Fruit fly (Drosophila melanogaster) whole organism, prepupa: ENCODE measurements around the gene C1GalTA.

Source experiments
- CG10669 ChIP-seq: fragments of 200-800 bp; sonication (Bioruptor generic); optimal IDR thresholded peaks from 3 replicates; lab custom pipeline; 2018; ENCODE audit warnings: missing biosample characterization, mild to moderate bottlenecking, missing genetic modification characterization, moderate library complexity
- CG11902 ChIP-seq: fragments of 200-800 bp; sonication (Bioruptor generic); optimal IDR thresholded peaks from 3 replicates; lab custom pipeline; 2016; ENCODE audit warnings: missing biosample characterization, missing genetic modification characterization
- CG1621 ChIP-seq: fragments of 200-800 bp; sonication (Bioruptor generic); optimal IDR thresholded peaks from 3 replicates; lab custom pipeline; 2018; ENCODE audit warnings: missing biosample characterization, mild to moderate bottlenecking, missing genetic modification characterization
- CG31627 ChIP-seq: fragments of 200-800 bp; sonication (Bioruptor generic); optimal IDR thresholded peaks from 3 replicates; lab custom pipeline; 2016; ENCODE audit warnings: missing biosample characterization, missing genetic modification characterization
- CG34406 ChIP-seq: fragments of 200-800 bp; sonication (Bioruptor generic); optimal IDR thresholded peaks from 3 replicates; lab custom pipeline; 2016; ENCODE audit warnings: missing biosample characterization, missing genetic modification characterization
- CG6163 ChIP-seq: fragments of 200-800 bp; sonication (Bioruptor generic); IDR thresholded peaks from 3 replicates; pipeline ENCODE4 v1.3.6; 2022; ENCODE audit warnings: missing biosample characterization, missing genetic modification characterization
- CG6792 ChIP-seq: fragments of 200-800 bp; sonication (Bioruptor generic); optimal IDR thresholded peaks from 3 replicates; lab custom pipeline; 2016; ENCODE audit warnings: missing biosample characterization, missing genetic modification characterization
- CG6854 ChIP-seq: fragments of 200-800 bp; sonication (Bioruptor generic); optimal IDR thresholded peaks from 2 replicates; lab custom pipeline; 2017; ENCODE audit warnings: missing biosample characterization, mild to moderate bottlenecking, missing genetic modification characterization
- CG7368 ChIP-seq: fragments of 200-800 bp; sonication (Bioruptor generic); optimal IDR thresholded peaks from 3 replicates; lab custom pipeline; 2016; ENCODE audit warnings: missing biosample characterization, missing genetic modification characterization
- CG8119 ChIP-seq: fragments of 200-800 bp; sonication (Bioruptor generic); IDR thresholded peaks from 3 replicates; pipeline ENCODE4 v1.3.6; 2022; ENCODE audit warnings: missing biosample characterization, missing genetic modification characterization
- CG8319 ChIP-seq: fragments of 200-800 bp; sonication (Bioruptor generic); optimal IDR thresholded peaks from 3 replicates; lab custom pipeline; 2016; ENCODE audit warnings: missing biosample characterization, missing genetic modification characterization
- CG8632 ChIP-seq: fragments of 200-800 bp; sonication (Bioruptor generic); optimal IDR thresholded peaks from 3 replicates; lab custom pipeline; 2016; ENCODE audit warnings: missing biosample characterization, missing genetic modification characterization
- CG9139 ChIP-seq: fragments of 200-800 bp; sonication (Bioruptor generic); optimal IDR thresholded peaks from 3 replicates; lab custom pipeline; 2017; ENCODE audit warnings: missing biosample characterization, mild to moderate bottlenecking, missing genetic modification characterization
- Eip75B ChIP-seq: fragments of 200-800 bp; sonication (Bioruptor generic); optimal IDR thresholded peaks from 3 replicates; lab custom pipeline; 2016; ENCODE audit warnings: missing biosample characterization, missing genetic modification characterization
- Eip78C ChIP-seq: fragments of 200-800 bp; sonication (Bioruptor generic); peaks from one replicate; lab custom pipeline; 2016; ENCODE audit warnings: missing biosample characterization, missing genetic modification characterization
- Eip93F ChIP-seq: fragments of 200-800 bp; sonication (Bioruptor generic); optimal IDR thresholded peaks from 2 replicates; lab custom pipeline; 2016; ENCODE audit warnings: missing biosample characterization, mild to moderate bottlenecking, missing genetic modification characterization
- Ets96B ChIP-seq: fragments of 200-800 bp; optimal IDR thresholded peaks from 2 replicates; lab custom pipeline; 2019; ENCODE audit warnings: missing biosample characterization, mild to moderate bottlenecking, missing genetic modification characterization, moderate library complexity
- Hr4 ChIP-seq: fragments of 200-800 bp; sonication (Bioruptor generic); optimal IDR thresholded peaks from 3 replicates; lab custom pipeline; 2016; ENCODE audit warnings: missing biosample characterization, missing genetic modification characterization
- Met ChIP-seq: fragments of 200-800 bp; sonication (Bioruptor generic); optimal IDR thresholded peaks from 3 replicates; lab custom pipeline; 2016; ENCODE audit warnings: missing biosample characterization, missing genetic modification characterization
- OdsH ChIP-seq: fragments of 200-800 bp; sonication (Bioruptor generic); optimal IDR thresholded peaks from 3 replicates; lab custom pipeline; 2016; ENCODE audit warnings: missing biosample characterization, missing genetic modification characterization
- Sox14 ChIP-seq: fragments of 200-800 bp; sonication (Bioruptor generic); optimal IDR thresholded peaks from 3 replicates; lab custom pipeline; 2016; ENCODE audit warnings: missing biosample characterization, missing genetic modification characterization
- achi ChIP-seq: fragments of 200-800 bp; sonication (Bioruptor generic); optimal IDR thresholded peaks from 3 replicates; lab custom pipeline; 2016; ENCODE audit warnings: missing biosample characterization, missing genetic modification characterization
- acj6 ChIP-seq: fragments of 200-800 bp; sonication (Bioruptor generic); optimal IDR thresholded peaks from 3 replicates; lab custom pipeline; 2016; ENCODE audit warnings: missing biosample characterization, missing genetic modification characterization
- cyc ChIP-seq: fragments of 200-800 bp; sonication (Bioruptor generic); optimal IDR thresholded peaks from 3 replicates; lab custom pipeline; 2016; ENCODE audit warnings: missing biosample characterization, missing genetic modification characterization
- dac ChIP-seq: fragments of 200-800 bp; sonication (Bioruptor generic); optimal IDR thresholded peaks from 2 replicates; lab custom pipeline; 2017; ENCODE audit warnings: missing biosample characterization, mild to moderate bottlenecking, missing genetic modification characterization
- eg ChIP-seq: fragments of 200-800 bp; sonication (Bioruptor generic); IDR thresholded peaks from 3 replicates; pipeline ENCODE4 v1.3.6; 2022; ENCODE audit warnings: missing biosample characterization, missing genetic modification characterization
- esn ChIP-seq: fragments of 200-800 bp; sonication (Bioruptor generic); optimal IDR thresholded peaks from 2 replicates; lab custom pipeline; 2016; ENCODE audit warnings: missing biosample characterization, mild to moderate bottlenecking, missing genetic modification characterization, moderate library complexity
- fd85E ChIP-seq: fragments of 200-800 bp; sonication (Bioruptor generic); optimal IDR thresholded peaks from 3 replicates; lab custom pipeline; 2016; ENCODE audit warnings: missing biosample characterization, missing genetic modification characterization
- fkh ChIP-seq: fragments of 200-800 bp; sonication (Bioruptor generic); optimal IDR thresholded peaks from 3 replicates; lab custom pipeline; 2017; ENCODE audit warnings: missing biosample characterization, mild to moderate bottlenecking, missing genetic modification characterization, moderate library complexity
- lz ChIP-seq: fragments of 200-800 bp; sonication (Bioruptor generic); optimal IDR thresholded peaks from 3 replicates; lab custom pipeline; 2016; ENCODE audit warnings: missing biosample characterization, missing genetic modification characterization
- net ChIP-seq: fragments of 200-800 bp; sonication (Bioruptor generic); optimal IDR thresholded peaks from 3 replicates; lab custom pipeline; 2016; ENCODE audit warnings: missing biosample characterization, missing genetic modification characterization
- salr ChIP-seq, 2 experiments: fragments of 200-800 bp; sonication (Bioruptor generic); optimal IDR thresholded peaks; 3 replicates each; lab custom pipeline; 2016 to 2018; ENCODE audit warnings: missing biosample characterization in 2 of 2, missing genetic modification characterization in 2 of 2, mild to moderate bottlenecking in 1 of 2
- spab ChIP-seq: fragments of 200-800 bp; sonication (Bioruptor generic); optimal IDR thresholded peaks from 2 replicates; lab custom pipeline; 2017; ENCODE audit warnings: missing biosample characterization, mild to moderate bottlenecking, missing genetic modification characterization, missing genetic modification reagents
- topi ChIP-seq: fragments of 200-800 bp; sonication (Bioruptor generic); optimal IDR thresholded peaks from 3 replicates; lab custom pipeline; 2016; ENCODE audit warnings: missing biosample characterization, missing genetic modification characterization

Gene C1GalTA

dm6 chr2L:8984614-8985318 is 33.8 kb upstream of the C1GalTA start, which contains the start of gene CG13101 (continued):
- TF ChIP-seq CG9139 (GFP tag; lab: Kevin White, UChicago) (peak; percentile 84), dac (GFP tag; lab: Kevin White, UChicago) (peak; percentile 57), Met (GFP tag; lab: Kevin White, UChicago) (peak; percentile 96), CG1621 (tag; lab: Kevin White, UChicago) (peak; percentile 90), CG34406 (peak; percentile 96), fkh (GFP tag; lab: Kevin White, UChicago) (peak; percentile 87), CG6163 (peak; percentile 96), OdsH (GFP tag; lab: Kevin White, UChicago) (peak; percentile 96), spab (GFP tag; lab: Kevin White, UChicago) (peak; percentile 91), Hr4 (GFP tag; lab: Kevin White, UChicago) (peak; percentile 83), CG10669 (peak; percentile 90), CG6792 (GFP tag; lab: Kevin White, UChicago) (peak; percentile 96), achi (GFP tag; lab: Kevin White, UChicago) (peak; percentile 96)

- TF ChIP-seq fkh (GFP tag; lab: Kevin White, UChicago): peak; percentile 47
- TF ChIP-seq CG34406: no peak
- no peak for TF ChIP-seq CG8119 (GFP tag; lab: Robert Waterston, UW)
- TF ChIP-seq Eip78C (GFP tag; lab: Kevin White, UChicago): peak; percentile 15
- no peak for TF ChIP-seq cyc (GFP tag; lab: Kevin White, UChicago)
These were observed 31.7 kb upstream of the C1GalTA start for dm6 chr2L:8982584-8983302.

dm6 chr2L:8980359-8980758 is 29.3 kb upstream of the C1GalTA start, which contains the start of gene CG18662:
CG18662 (plus strand) TSS chr2L:8980659.
- no peak for TF ChIP-seq Ets96B (tag; lab: Kevin White, UChicago)
- TF ChIP-seq fkh (GFP tag; lab: Kevin White, UChicago): no peak
- TF ChIP-seq Met (GFP tag; lab: Kevin White, UChicago): no peak
- no peak for TF ChIP-seq Eip93F
- TF ChIP-seq CG31627 (GFP tag; lab: Kevin White, UChicago): no peak
- no peak for TF ChIP-seq CG7368
- TF ChIP-seq salr (GFP tag; optimal IDR thresholded peaks at IDR 0.05; lab: Kevin White, UChicago): no peak
- TF ChIP-seq CG8632 (GFP tag; lab: Kevin White, UChicago): no peak
- no peak for TF ChIP-seq OdsH (GFP tag; lab: Kevin White, UChicago)
- no peak for TF ChIP-seq lz (GFP tag; lab: Kevin White, UChicago)
- TF ChIP-seq CG6854 (GFP tag; lab: Kevin White, UChicago): no peak
- TF ChIP-seq acj6 (GFP tag; lab: Kevin White, UChicago): no peak
- TF ChIP-seq, all 60 proteins: peak for 0

dm6 chr2L:8975328-8975727 is 24.3 kb upstream of the C1GalTA start, which contains the start of gene CG9541:
CG9541 (minus strand) TSS chr2L:8975428.
- TF ChIP-seq Eip75B (GFP tag; lab: Kevin White, UChicago) (no peak), CG8319 (GFP tag; lab: Kevin White, UChicago) (no peak), fd85E (GFP tag; lab: Kevin White, UChicago) (no peak), CG6163 (no peak), Sox14 (GFP tag; lab: Kevin White, UChicago) (no peak), acj6 (GFP tag; lab: Kevin White, UChicago) (no peak), achi (GFP tag; lab: Kevin White, UChicago) (no peak), CG34406 (no peak), esn (GFP tag; lab: Kevin White, UChicago) (no peak)

dm6 chr2L:8974506-8974905 is 23.5 kb upstream of the C1GalTA start:
- TF ChIP-seq CG6854 (GFP tag; lab: Kevin White, UChicago) (no peak), CG34406 (no peak), net (GFP tag; lab: Kevin White, UChicago) (no peak), esn (GFP tag; lab: Kevin White, UChicago) (no peak), Ets96B (tag; lab: Kevin White, UChicago) (no peak), CG1621 (tag; lab: Kevin White, UChicago) (no peak), Hr4 (GFP tag; lab: Kevin White, UChicago) (no peak), eg (GFP tag; lab: Robert Waterston, UW) (no peak), CG11902 (no peak), Met (GFP tag; lab: Kevin White, UChicago) (no peak), Eip75B (GFP tag; lab: Kevin White, UChicago) (no peak), topi (GFP tag; lab: Kevin White, UChicago) (no peak)
